Fruit fly (Drosophila melanogaster) whole organism, embryonic: Measurements from ENCODE around the gene ppk17.

Experiments used
- ATbp ChIP-seq: fragments of 200-800 bp; sonication (Bioruptor generic); optimal IDR thresholded peaks from 2 replicates; lab custom pipeline; 2017; ENCODE audit warnings: missing biosample characterization, mild to moderate bottlenecking, missing genetic modification characterization, missing genetic modification reagents
- Atf3 ChIP-seq: fragments of 200-800 bp; sonication (Bioruptor generic); optimal IDR thresholded peaks from 3 replicates; lab custom pipeline; 2016; ENCODE audit warnings: missing biosample characterization, missing genetic modification characterization
- Atf6 ChIP-seq: fragments of 200-800 bp; sonication (Bioruptor generic); IDR thresholded peaks from 2 replicates; pipeline ENCODE4 v1.3.6; 2022; ENCODE audit warnings: missing biosample characterization, missing genetic modification characterization
- Bteb2 ChIP-seq: fragments of 200-800 bp; sonication (Bioruptor generic); optimal IDR thresholded peaks from 2 replicates; lab custom pipeline; 2016; ENCODE audit warnings: missing biosample characterization, missing genetic modification characterization
- CG1024 ChIP-seq: fragments of 200-800 bp; sonication (Bioruptor generic); IDR thresholded peaks from 2 replicates; pipeline ENCODE4 v1.3.6; 2022; ENCODE audit warnings: missing biosample characterization, missing genetic modification characterization
- CG11398 ChIP-seq: fragments of 200-800 bp; sonication (Bioruptor generic); optimal IDR thresholded peaks from 2 replicates; lab custom pipeline; 2016; ENCODE audit warnings: missing biosample characterization, missing genetic modification characterization
- CG11456 ChIP-seq: fragments of 200-800 bp; sonication (Bioruptor generic); IDR thresholded peaks from 3 replicates; pipeline ENCODE4 v1.3.6; 2022; ENCODE audit warnings: missing biosample characterization, missing genetic modification characterization
- CG11504 ChIP-seq: fragments of 200-800 bp; sonication (Bioruptor generic); optimal IDR thresholded peaks from 3 replicates; lab custom pipeline; 2019; ENCODE audit warnings: missing biosample characterization, mild to moderate bottlenecking, missing genetic modification characterization, moderate library complexity
- CG11695 ChIP-seq: fragments of 200-800 bp; sonication (Bioruptor generic); IDR thresholded peaks from 3 replicates; pipeline ENCODE4 v1.3.6; 2022; ENCODE audit warnings: missing biosample characterization, missing genetic modification characterization
- CG12299 ChIP-seq: fragments of 200-800 bp; sonication (Bioruptor generic); optimal IDR thresholded peaks from 2 replicates; lab custom pipeline; 2018; ENCODE audit warnings: missing biosample characterization, mild to moderate bottlenecking, missing genetic modification characterization
- CG13775 ChIP-seq: fragments of 200-800 bp; sonication (Bioruptor generic); optimal IDR thresholded peaks from 3 replicates; lab custom pipeline; 2017; ENCODE audit warnings: missing biosample characterization, mild to moderate bottlenecking, missing genetic modification characterization
- CG15269 ChIP-seq: fragments of 200-800 bp; sonication (Bioruptor generic); optimal IDR thresholded peaks from 2 replicates; lab custom pipeline; 2018; ENCODE audit warnings: missing biosample characterization, mild to moderate bottlenecking, missing genetic modification characterization, moderate library complexity
- CG18599 ChIP-seq: fragments of 200-800 bp; sonication (Bioruptor generic); optimal IDR thresholded peaks from 3 replicates; lab custom pipeline; 2017; ENCODE audit warnings: missing biosample characterization, missing genetic modification characterization, mild to moderate bottlenecking, moderate library complexity, missing genetic modification reagents
- CG30403 ChIP-seq: fragments of 200-800 bp; sonication (Bioruptor generic); optimal IDR thresholded peaks from 3 replicates; lab custom pipeline; 2016; ENCODE audit warnings: missing biosample characterization, missing genetic modification characterization
- CG3995 ChIP-seq: fragments of 200-800 bp; sonication (Bioruptor generic); optimal IDR thresholded peaks from 3 replicates; lab custom pipeline; 2016; ENCODE audit warnings: missing biosample characterization, missing genetic modification characterization
- CG43689 ChIP-seq: fragments of 200-800 bp; sonication (Bioruptor generic); IDR thresholded peaks from 2 replicates; pipeline ENCODE4 v1.3.6; 2022; ENCODE audit warnings: missing biosample characterization, missing genetic modification characterization
- CG4424 ChIP-seq: fragments of 200-800 bp; sonication (Bioruptor generic); optimal IDR thresholded peaks from 3 replicates; lab custom pipeline; 2016; ENCODE audit warnings: missing biosample characterization, missing genetic modification characterization
- CG6689 ChIP-seq: fragments of 200-800 bp; sonication (Bioruptor generic); IDR thresholded peaks from 2 replicates; pipeline ENCODE4 v1.3.6; 2022; ENCODE audit warnings: missing biosample characterization, missing genetic modification characterization
- CG9437 ChIP-seq: fragments of 200-800 bp; sonication (Bioruptor generic); optimal IDR thresholded peaks from 2 replicates; lab custom pipeline; 2018; ENCODE audit warnings: missing biosample characterization, mild to moderate bottlenecking, missing genetic modification characterization
- CG9932 ChIP-seq: fragments of 200-800 bp; sonication (Bioruptor generic); IDR thresholded peaks from 2 replicates; pipeline ENCODE4 v1.3.6; 2022; ENCODE audit warnings: missing biosample characterization, missing genetic modification characterization
- CkIIα-i1 ChIP-seq: fragments of 200-800 bp; sonication (Bioruptor generic); IDR thresholded peaks from 2 replicates; pipeline ENCODE4 v1.3.6; 2022; ENCODE audit warnings: missing biosample characterization, missing genetic modification characterization
- Dbx ChIP-seq: fragments of 200-800 bp; sonication (Bioruptor generic); IDR thresholded peaks from 3 replicates; pipeline ENCODE4 v1.3.6; 2022; ENCODE audit warnings: missing biosample characterization, missing genetic modification characterization
- Deaf1 ChIP-seq: fragments of 200-800 bp; optimal IDR thresholded peaks from 3 replicates; lab custom pipeline; 2019; ENCODE audit warnings: missing biosample characterization, mild to moderate bottlenecking, missing genetic modification characterization, moderate library complexity
- Eip74EF ChIP-seq, 2 experiments: fragments of 200-800 bp in 1 of 2; fragments of >200 bp in 1 of 2; sonication (Bioruptor generic) in 1 of 2; optimal IDR thresholded peaks; 2 replicates each; lab custom pipeline; 2017 to 2019; ENCODE audit warnings: missing biosample characterization in 2 of 2, missing genetic modification characterization in 2 of 2, mild to moderate bottlenecking in 1 of 2, moderate library complexity in 1 of 2
- Hmr ChIP-seq: fragments of 200-800 bp; sonication (Bioruptor generic); optimal IDR thresholded peaks from 3 replicates; lab custom pipeline; 2017; ENCODE audit warnings: mild to moderate bottlenecking, missing biosample characterization, missing genetic modification reagents, missing genetic modification characterization
- Hr51 ChIP-seq, 2 experiments: fragments of 200-800 bp; sonication (Bioruptor generic); optimal IDR thresholded peaks; 2 replicates in 1 of 2; 3 replicates in 1 of 2; lab custom pipeline; 2016 to 2018; ENCODE audit warnings: missing biosample characterization in 2 of 2, missing genetic modification characterization in 2 of 2, mild to moderate bottlenecking in 1 of 2, moderate library complexity in 1 of 2
- Oaz ChIP-seq: fragments of 200-800 bp; sonication (Bioruptor generic); IDR thresholded peaks from 2 replicates; pipeline ENCODE4 v1.3.6; 2022; ENCODE audit warnings: missing biosample characterization, missing genetic modification characterization
- Rfx ChIP-seq: fragments of 200-800 bp; sonication (Bioruptor generic); IDR thresholded peaks from 2 replicates; pipeline ENCODE4 v1.3.6; 2022; ENCODE audit warnings: missing biosample characterization, missing genetic modification characterization
- al ChIP-seq: fragments of 200-800 bp; sonication (Bioruptor generic); IDR thresholded peaks from 2 replicates; pipeline ENCODE4 v1.3.6; 2022; ENCODE audit warnings: missing biosample characterization, missing genetic modification characterization
- amos ChIP-seq: fragments of 200-800 bp; sonication (Bioruptor generic); IDR thresholded peaks from 2 replicates; pipeline ENCODE4 v1.3.6; 2022; ENCODE audit warnings: missing biosample characterization, missing genetic modification characterization; ENCODE audit not compliant: partially characterized antibody
- aop ChIP-seq: fragments of 200-800 bp; sonication (Bioruptor generic); IDR thresholded peaks from 2 replicates; pipeline ENCODE4 v1.3.6; 2022; ENCODE audit warnings: missing biosample characterization, missing genetic modification characterization
- chif ChIP-seq, 2 experiments: fragments of 200-800 bp; sonication (Bioruptor generic); optimal IDR thresholded peaks; 3 replicates each; lab custom pipeline; 2016; ENCODE audit warnings: missing biosample characterization in 2 of 2, missing genetic modification characterization in 2 of 2
- emc ChIP-seq: fragments of 200-800 bp; sonication (Bioruptor generic); optimal IDR thresholded peaks from 2 replicates; lab custom pipeline; 2016; ENCODE audit warnings: missing biosample characterization, missing genetic modification characterization
- esg ChIP-seq: fragments of 200-800 bp; sonication (Bioruptor generic); conservative IDR thresholded peaks from 2 replicates; pipeline ENCODE4 v1.3.6; 2022; ENCODE audit warnings: missing biosample characterization, missing genetic modification characterization
- ewg ChIP-seq: fragments of 200-800 bp; sonication (Bioruptor generic); optimal IDR thresholded peaks from 3 replicates; lab custom pipeline; 2017; ENCODE audit warnings: mild to moderate bottlenecking, missing biosample characterization, missing genetic modification reagents, missing genetic modification characterization
- exex ChIP-seq: fragments of 200-800 bp; sonication (Bioruptor generic); optimal IDR thresholded peaks from 4 replicates; lab custom pipeline; 2018; ENCODE audit warnings: missing biosample characterization, mild to moderate bottlenecking, missing genetic modification characterization, moderate library complexity
- gcm ChIP-seq: fragments of 200-800 bp; sonication (Bioruptor generic); optimal IDR thresholded peaks from 2 replicates; lab custom pipeline; 2019; ENCODE audit warnings: missing biosample characterization, mild to moderate bottlenecking, missing genetic modification characterization, moderate library complexity
- gsb-n ChIP-seq: fragments of 200-800 bp; sonication (Bioruptor generic); optimal IDR thresholded peaks from 3 replicates; lab custom pipeline; 2018; ENCODE audit warnings: missing biosample characterization, mild to moderate bottlenecking, missing genetic modification characterization
- ham ChIP-seq: fragments of 200-800 bp; sonication (Bioruptor generic); IDR thresholded peaks from 2 replicates; pipeline ENCODE4 v1.3.6; 2022; ENCODE audit warnings: missing biosample characterization, missing genetic modification characterization
- hth ChIP-seq: fragments of >200 bp; optimal IDR thresholded peaks from 2 replicates; lab custom pipeline; 2017; ENCODE audit warnings: inconsistent platforms
- jing ChIP-seq: fragments of 200-800 bp; sonication (Bioruptor generic); optimal IDR thresholded peaks from 2 replicates; lab custom pipeline; 2018; ENCODE audit warnings: missing biosample characterization, mild to moderate bottlenecking, missing genetic modification characterization
- jumu ChIP-seq: fragments of 200-800 bp; sonication (Bioruptor generic); optimal IDR thresholded peaks from 3 replicates; lab custom pipeline; 2016; ENCODE audit warnings: missing biosample characterization, missing genetic modification characterization
- ken ChIP-seq: fragments of 200-800 bp; sonication (Bioruptor generic); IDR thresholded peaks from 3 replicates; pipeline ENCODE4 v1.3.6; 2022; ENCODE audit warnings: missing biosample characterization, missing genetic modification characterization
- kni ChIP-seq: fragments of 200-800 bp; sonication (Bioruptor generic); optimal IDR thresholded peaks from 3 replicates; lab custom pipeline; 2017; ENCODE audit warnings: mild to moderate bottlenecking, missing biosample characterization, missing genetic modification reagents, missing genetic modification characterization
- onecut ChIP-seq: fragments of 200-800 bp; sonication (Bioruptor generic); IDR thresholded peaks from 2 replicates; pipeline ENCODE4 v1.3.6; 2022; ENCODE audit warnings: missing biosample characterization, missing genetic modification characterization
- otp ChIP-seq: fragments of 200-800 bp; sonication (Bioruptor generic); IDR thresholded peaks from 3 replicates; pipeline ENCODE4, ENCODE4 v1.3.6; 2022; ENCODE audit warnings: missing biosample characterization, missing genetic modification characterization
- psq ChIP-seq: fragments of 200-800 bp; sonication (Bioruptor generic); optimal IDR thresholded peaks from 2 replicates; lab custom pipeline; 2017; ENCODE audit warnings: missing biosample characterization, missing genetic modification characterization
- sc ChIP-seq, 3 experiments: fragments of >200 bp in 2 of 3; fragments of 200-800 bp in 1 of 3; sonication (Bioruptor generic) in 1 of 3; optimal IDR thresholded peaks; 2 replicates in 2 of 3; 3 replicates in 1 of 3; lab custom pipeline; 2017; ENCODE audit warnings: mild to moderate bottlenecking in 1 of 3, missing biosample characterization in 1 of 3, missing genetic modification characterization in 1 of 3, missing genetic modification reagents in 1 of 3
- tin ChIP-seq: fragments of 200-800 bp; sonication (Bioruptor generic); optimal IDR thresholded peaks from 3 replicates; lab custom pipeline; 2016; ENCODE audit warnings: missing biosample characterization, missing genetic modification characterization
- wor ChIP-seq: fragments of 200-800 bp; sonication (Bioruptor generic); IDR thresholded peaks from 2 replicates; pipeline ENCODE4 v1.3.6; 2022; ENCODE audit warnings: missing biosample characterization, missing genetic modification characterization

Gene ppk17

dm6 chr2L:16709693-16710092 is 50.7 kb downstream of the ppk17 start (continued):
- TF ChIP-seq Deaf1 (tag; lab: Kevin White, UChicago): peak; percentile 59
- TF ChIP-seq jing (GFP tag; lab: Kevin White, UChicago): peak; percentile 54
- TF ChIP-seq hth (lab: Kevin White, UChicago): no peak
- TF ChIP-seq tin (GFP tag; lab: Kevin White, UChicago): peak; percentile 63
- no peak for TF ChIP-seq ham (GFP tag; lab: Robert Waterston, UW)
- peak; percentile 87 for TF ChIP-seq CG15269 (tag; lab: Kevin White, UChicago)
- TF ChIP-seq CG9437 (GFP tag; lab: Kevin White, UChicago): peak; percentile 41
- TF ChIP-seq ken (GFP tag; lab: Robert Waterston, UW): peak; percentile 69; the same call in 2 of the 3 replicates
- no peak for TF ChIP-seq CG6689 (GFP tag; lab: Robert Waterston, UW)
- TF ChIP-seq onecut (GFP tag; lab: Robert Waterston, UW): peak; percentile 69
- peak; percentile 79 for TF ChIP-seq Atf6 (GFP tag; lab: Robert Waterston, UW)
- TF ChIP-seq CG12299 (tag; lab: Kevin White, UChicago): peak; percentile 10
- TF ChIP-seq sc (optimal IDR thresholded peaks at IDR 0.05; lab: Kevin White, UChicago): no peak
- TF ChIP-seq sc (GFP tag; optimal IDR thresholded peaks at IDR 0.05; lab: Kevin White, UChicago): peak; percentile 54
- TF ChIP-seq CG11398 (GFP tag; lab: Kevin White, UChicago): no peak
- peak; percentile 83 for TF ChIP-seq Rfx (GFP tag; lab: Robert Waterston, UW)
- peak; percentile 11 for TF ChIP-seq psq (GFP tag; lab: Kevin White, UChicago)
- peak; percentile 67; the same call in 1 of the 2 replicates for TF ChIP-seq CG43689 (GFP tag; lab: Robert Waterston, UW)
- TF ChIP-seq CG18599: no peak
- TF ChIP-seq CG11456 (GFP tag; lab: Robert Waterston, UW): peak; percentile 61; the same call in 2 of the 3 replicates
- no peak for TF ChIP-seq emc
- no peak for TF ChIP-seq Atf3 (GFP tag; lab: Kevin White, UChicago)
- peak; percentile 64 for TF ChIP-seq Hmr (GFP tag; lab: Kevin White, UChicago)
- no peak for TF ChIP-seq exex (tag; lab: Kevin White, UChicago)
- TF ChIP-seq CG4424 (GFP tag; lab: Kevin White, UChicago): no peak
- peak; percentile 49 for TF ChIP-seq CG13775
- no peak for TF ChIP-seq amos (GFP tag; lab: Robert Waterston, UW)
- peak; percentile 66 for TF ChIP-seq CG1024 (GFP tag; lab: Robert Waterston, UW)
- TF ChIP-seq ATbp (GFP tag; lab: Kevin White, UChicago): peak; percentile 60
- TF ChIP-seq CG9932 (GFP tag; lab: Robert Waterston, UW): peak; percentile 74
- peak; percentile 53; the same call in 2 of the 3 replicates for TF ChIP-seq CG11695 (GFP tag; lab: Robert Waterston, UW)
- peak in 1 of 2 experiments; percentile 85 for TF ChIP-seq Hr51 (GFP tag; optimal IDR thresholded peaks at IDR 0.05; lab: Kevin White, UChicago)
- TF ChIP-seq al (GFP tag; lab: Robert Waterston, UW): peak; percentile 48; the same call in 1 of the 2 replicates
- peak; percentile 69; the same call in 2 of the 3 replicates for TF ChIP-seq otp (GFP tag; lab: Robert Waterston, UW)
- TF ChIP-seq aop (GFP tag; lab: Robert Waterston, UW): 0 out of 2 replicates have a peak, but pooled peaks have one; percentile 20
- peak; percentile 91 for TF ChIP-seq CG11504 (tag; lab: Kevin White, UChicago)
- peak; percentile 81 for TF ChIP-seq esg (GFP tag; lab: Robert Waterston, UW)
- peak; percentile 61 for TF ChIP-seq wor
- TF ChIP-seq Oaz (GFP tag; lab: Robert Waterston, UW): peak; percentile 66
- no peak for TF ChIP-seq jumu (GFP tag; lab: Kevin White, UChicago)
- TF ChIP-seq CkIIα-i1 (GFP tag; lab: Robert Waterston, UW): 0 out of 2 replicates have a peak, but pooled peaks have one; percentile 64
- peak; percentile 63 for TF ChIP-seq ewg
- peak; percentile 47; the same call in 1 of the 3 replicates for TF ChIP-seq Dbx
- peak; percentile 27 for TF ChIP-seq Bteb2 (GFP tag; lab: Kevin White, UChicago)
- TF ChIP-seq gcm (GFP tag; lab: Kevin White, UChicago): peak; percentile 71
- no peak for TF ChIP-seq CG3995 (GFP tag; lab: Kevin White, UChicago)
- TF ChIP-seq kni (GFP tag; lab: Kevin White, UChicago): no peak
- peak; percentile 79 for TF ChIP-seq CG30403 (GFP tag; lab: Kevin White, UChicago)
- peak; percentile 62 for TF ChIP-seq gsb-n (tag; lab: Kevin White, UChicago)
- peak in 1 of 2 experiments; percentile 58 for TF ChIP-seq Eip74EF (GFP tag; optimal IDR thresholded peaks at IDR 0.05; lab: Kevin White, UChicago)
- peak in 1 of 2 experiments; percentile 28 for TF ChIP-seq chif (GFP tag; optimal IDR thresholded peaks at IDR 0.05; lab: Kevin White, UChicago)
